Fruit fly (Drosophila melanogaster): ENCODE data around the gene CG5521.

DNA sequence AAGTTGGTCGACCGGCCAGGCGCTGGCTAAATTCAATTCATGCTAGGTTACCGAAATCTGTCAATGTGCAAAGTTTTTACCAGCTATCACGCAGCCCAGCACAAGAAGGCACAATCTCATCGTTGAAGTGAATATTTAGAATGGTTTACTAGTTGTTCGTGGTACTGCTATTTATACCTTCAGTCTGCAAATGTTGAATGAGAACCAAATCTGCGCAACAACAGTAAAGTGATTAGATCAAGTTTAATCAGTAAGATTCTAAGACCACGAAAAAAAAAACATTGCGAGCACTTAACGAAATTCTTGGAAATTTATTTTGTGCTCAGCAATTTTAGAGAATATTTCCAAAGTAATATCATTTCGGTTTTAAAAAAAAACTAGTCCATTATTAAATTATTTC is 38.6 kb downstream of the CG5521 start, which contains the start of gene CG6296:
- TF ChIP-seq psq (optimal IDR thresholded peaks at IDR 0.05) (no peak), CG8478 (optimal IDR thresholded peaks at IDR 0.05) (no peak), Dll (optimal IDR thresholded peaks at IDR 0.05) (no peak), EcR (GFP tag; optimal IDR thresholded peaks at IDR 0.05) (no peak), pan (optimal IDR thresholded peaks at IDR 0.05) (no peak)
